Worm (Caenorhabditis elegans) whole organism, L2 larva: ENCODE results near the gene srbc-75.

ENCODE experiments used
- C34F6.9 ChIP-seq: fragments of 150-350 bp; optimal IDR thresholded peaks from 2 replicates; lab custom pipeline; 2014; ENCODE audit warnings: missing biosample characterization, missing genetic modification characterization
- ZK546.5 ChIP-seq: sonication (generic microtip); optimal IDR thresholded peaks from 2 replicates; lab custom pipeline; 2017; ENCODE audit warnings: missing biosample characterization, missing genetic modification characterization
- alr-1 ChIP-seq: fragments of 150-350 bp; optimal IDR thresholded peaks from 2 replicates; lab custom pipeline; 2014; ENCODE audit warnings: missing biosample characterization, missing genetic modification characterization
- blmp-1 ChIP-seq: sonication (generic microtip); optimal IDR thresholded peaks from 2 replicates; lab custom pipeline; 2017; ENCODE audit warnings: missing genetic modification characterization, mild to moderate bottlenecking, missing compliant biosample characterization, antibody characterized with exemption, moderate library complexity; ENCODE audit not compliant: insufficient read depth
- ceh-82 ChIP-seq: fragments of 150-350 bp; optimal IDR thresholded peaks from 2 replicates; lab custom pipeline; 2014; ENCODE audit warnings: missing biosample characterization, missing genetic modification characterization
- crh-2 ChIP-seq: sonication (generic microtip); optimal IDR thresholded peaks from 2 replicates; lab custom pipeline; 2017; ENCODE audit warnings: missing biosample characterization, missing genetic modification characterization
- dmd-4 ChIP-seq: sonication (generic microtip); optimal IDR thresholded peaks from 2 replicates; lab custom pipeline; 2017; ENCODE audit warnings: missing biosample characterization, missing genetic modification characterization
- egl-27 ChIP-seq: sonication (generic microtip); optimal IDR thresholded peaks from 3 replicates; lab custom pipeline; 2017; ENCODE audit warnings: missing biosample characterization, missing genetic modification reagents, missing genetic modification characterization
- fos-1 ChIP-seq: fragments of 150-350 bp; optimal IDR thresholded peaks from 2 replicates; lab custom pipeline; 2014; ENCODE audit warnings: missing biosample characterization, missing genetic modification characterization
- gmeb-1 ChIP-seq: fragments of 150-350 bp; optimal IDR thresholded peaks from 2 replicates; lab custom pipeline; 2014; ENCODE audit warnings: missing biosample characterization, missing genetic modification characterization
- lsy-2 ChIP-seq, 2 experiments: fragments of 150-350 bp in 1 of 2; sonication (generic microtip) in 1 of 2; optimal IDR thresholded peaks; 2 replicates each; lab custom pipeline; 2014 to 2017; ENCODE audit warnings: missing biosample characterization in 2 of 2, missing genetic modification characterization in 2 of 2
- mbf-1 ChIP-seq: sonication (generic microtip); optimal IDR thresholded peaks from 2 replicates; lab custom pipeline; 2017; ENCODE audit warnings: missing biosample characterization, missing genetic modification characterization
- nhr-129 ChIP-seq: fragments of 150-350 bp; optimal IDR thresholded peaks from 2 replicates; lab custom pipeline; 2014; ENCODE audit warnings: missing biosample characterization, missing genetic modification characterization
- nhr-23 ChIP-seq: fragments of 150-350 bp; optimal IDR thresholded peaks from 2 replicates; lab custom pipeline; 2014; ENCODE audit warnings: missing biosample characterization, missing genetic modification reagents, missing genetic modification characterization
- nhr-25 ChIP-seq: fragments of 150-350 bp; sonication (generic microtip); optimal IDR thresholded peaks from 3 replicates; lab custom pipeline; 2014; ENCODE audit warnings: missing biosample characterization, missing genetic modification characterization
- nhr-6 ChIP-seq: fragments of 150-350 bp; optimal IDR thresholded peaks from 2 replicates; lab custom pipeline; 2014; ENCODE audit warnings: missing biosample characterization, missing genetic modification characterization
- nhr-77 ChIP-seq: fragments of 150-350 bp; optimal IDR thresholded peaks from 2 replicates; lab custom pipeline; 2014; ENCODE audit warnings: missing biosample characterization, missing genetic modification characterization
- peb-1 ChIP-seq: fragments of 150-350 bp; optimal IDR thresholded peaks from 2 replicates; lab custom pipeline; 2014; ENCODE audit warnings: missing biosample characterization, missing genetic modification characterization
- skn-1 ChIP-seq: sonication (generic microtip); optimal IDR thresholded peaks from 2 replicates; lab custom pipeline; 2017; ENCODE audit warnings: missing biosample characterization, missing genetic modification characterization
- sma-3 ChIP-seq: sonication (generic microtip); optimal IDR thresholded peaks from 2 replicates; lab custom pipeline; 2016; ENCODE audit warnings: missing genetic modification reagents, missing genetic modification characterization, missing compliant biosample characterization
- sma-9 ChIP-seq, 2 experiments: fragments of 150-350 bp in 1 of 2; sonication (generic microtip) in 1 of 2; optimal IDR thresholded peaks; 2 replicates each; lab custom pipeline; 2014 to 2016; ENCODE audit warnings: missing genetic modification characterization in 2 of 2, mild to moderate bottlenecking in 1 of 2, missing biosample characterization in 1 of 2, missing compliant biosample characterization in 1 of 2, missing genetic modification reagents in 1 of 2, moderate library complexity in 1 of 2
- unc-55 ChIP-seq: fragments of 150-350 bp; sonication (generic microtip); optimal IDR thresholded peaks from 3 replicates; lab custom pipeline; 2014; ENCODE audit warnings: missing biosample characterization, missing genetic modification reagents, missing genetic modification characterization
- unc-62 ChIP-seq: fragments of 150-350 bp; optimal IDR thresholded peaks from 2 replicates; lab custom pipeline; 2014; ENCODE audit warnings: missing biosample characterization, missing genetic modification reagents, missing genetic modification characterization
- zag-1 ChIP-seq: fragments of 150-350 bp; optimal IDR thresholded peaks from 2 replicates; lab custom pipeline; 2014; ENCODE audit warnings: missing biosample characterization, missing genetic modification characterization
- ztf-1 ChIP-seq: fragments of 200-800 bp; sonication (Bioruptor generic); conservative IDR thresholded peaks from 2 replicates; pipeline ENCODE4 v1.3.6; 2022; ENCODE audit warnings: missing genetic modification characterization, missing compliant biosample characterization

Gene srbc-75

ce11 chrV:15293865-15294264, 40.2 kb downstream of the srbc-75 start, which contains the start of gene str-96:
TSS of gene str-96 (minus strand) at chrV:15293965.
- TF ChIP-seq nhr-6 (no peak), unc-62 (GFP tag; lab: Kevin White, UChicago) (no peak), nhr-129 (tag; lab: Kevin White, UChicago) (no peak), nhr-25 (tag; lab: Kevin White, UChicago) (no peak), crh-2 (tag; lab: Kevin White, UChicago) (no peak), unc-55 (GFP tag; lab: Kevin White, UChicago) (no peak), blmp-1 (tag; lab: Kevin White, UChicago) (no peak), dmd-4 (no peak), fos-1 (tag; lab: Kevin White, UChicago) (no peak), nhr-77 (no peak), peb-1 (no peak), ztf-1 (GFP tag; lab: Robert Waterston, UW) (no peak), ceh-82 (tag; lab: Kevin White, UChicago) (no peak), alr-1 (tag; lab: Kevin White, UChicago) (no peak)

ce11 chrV:15298597-15298996, 45.0 kb downstream of the srbc-75 start, which contains the start of gene cpr-3:
TSS of gene cpr-3 (minus strand) at chrV:15298700.
- TF ChIP-seq mbf-1 (tag; lab: Kevin White, UChicago) (no peak), nhr-23 (tag; lab: Kevin White, UChicago) (no peak), skn-1 (peak; percentile 75), fos-1 (tag; lab: Kevin White, UChicago) (peak; percentile 100), sma-9 (GFP tag; optimal IDR thresholded peaks at IDR 0.05; lab: Kevin White, UChicago) (no peak), sma-9 (tag; optimal IDR thresholded peaks at IDR 0.05; lab: Kevin White, UChicago) (no peak), gmeb-1 (peak; percentile 64), sma-3 (GFP tag; lab: Kevin White, UChicago) (peak; percentile 8), crh-2 (tag; lab: Kevin White, UChicago) (peak; percentile 64)

- no peak for TF ChIP-seq C34F6.9 (tag; lab: Kevin White, UChicago)
- no peak for TF ChIP-seq ztf-1 (GFP tag; lab: Robert Waterston, UW)
- no peak for TF ChIP-seq zag-1
- no peak for TF ChIP-seq lsy-2 (tag; optimal IDR thresholded peaks at IDR 0.05; lab: Kevin White, UChicago)
- TF ChIP-seq nhr-23 (tag; lab: Kevin White, UChicago), result no peak
- TF ChIP-seq unc-62 (GFP tag; lab: Kevin White, UChicago), result no peak
- TF ChIP-seq ZK546.5 (tag; lab: Kevin White, UChicago), result no peak
- TF ChIP-seq egl-27 (tag; lab: Kevin White, UChicago), result no peak
- no peak for TF ChIP-seq sma-3 (GFP tag; lab: Kevin White, UChicago)
Measured at ce11 chrV:15303625-15304024, 50.0 kb downstream of the srbc-75 start, which contains the start of gene srx-48. TSS of gene srx-48 (minus strand) at chrV:15303725.
